In genomic region chr3R:30240245-30240644, dm6 we compare ENCODE assay signal across 2 fruit fly cellular contexts.
TF ChIP-seq lines count a peak whose summit lies in the region.

No protein-coding gene starts in this region.

- TF ChIP-seq CTCF in whole organism, embryonic (GFP tag; optimal IDR thresholded peaks at IDR 0.05; lab: Kevin White, UChicago): no peak

TF ChIP-seq in whole organism, embryonic, 481 proteins besides CTCF, POLR2A, EP300 and RAD21:
- TF ChIP-seq br (optimal IDR thresholded peaks at IDR 0.05; lab: Kevin White, UChicago) (no peak), NK7.1 (GFP tag; optimal IDR thresholded peaks at IDR 0.05; lab: Kevin White, UChicago) (no peak), CG17802 (tag; optimal IDR thresholded peaks at IDR 0.05; lab: Kevin White, UChicago) (no peak), HLH54F (GFP tag; optimal IDR thresholded peaks at IDR 0.05; lab: Kevin White, UChicago) (no peak), z (GFP tag; IDR thresholded peaks at IDR 0.05; lab: Robert Waterston, UW) (peak; percentile 44; the same call in 1 of the 3 replicates), vvl (GFP tag; IDR thresholded peaks at IDR 0.05; lab: Robert Waterston, UW) (peak; percentile 72), kni (GFP tag; optimal IDR thresholded peaks at IDR 0.05; lab: Kevin White, UChicago) (peak; percentile 8), dati (GFP tag; IDR thresholded peaks at IDR 0.05; lab: Robert Waterston, UW) (no peak), nerfin-2 (GFP tag; IDR thresholded peaks at IDR 0.05; lab: Robert Waterston, UW; ENCODE audit: partially characterized antibody) (0 out of 2 replicates have a peak, but pooled peaks have one; percentile 31), abd-A (tag; optimal IDR thresholded peaks at IDR 0.05; lab: Kevin White, UChicago) (peak; percentile 14), Adf1 (GFP tag; IDR thresholded peaks at IDR 0.05; lab: Robert Waterston, UW) (no peak), klu (GFP tag; IDR thresholded peaks at IDR 0.05; lab: Robert Waterston, UW) (no peak), cg (GFP tag; optimal IDR thresholded peaks at IDR 0.05; lab: Kevin White, UChicago) (no peak), Blimp-1 (GFP tag; optimal IDR thresholded peaks at IDR 0.05; lab: Kevin White, UChicago) (peak; percentile 74), CG2202 (tag; optimal IDR thresholded peaks at IDR 0.05; lab: Kevin White, UChicago) (no peak), CG18599 (GFP tag; optimal IDR thresholded peaks at IDR 0.05; lab: Kevin White, UChicago) (no peak), run (tag; optimal IDR thresholded peaks at IDR 0.05; lab: Kevin White, UChicago) (no peak), CG11723 (GFP tag; optimal IDR thresholded peaks at IDR 0.05; lab: Kevin White, UChicago) (no peak)

TF ChIP-seq in whole organism, prepupa, 60 proteins besides CTCF, POLR2A, EP300 and RAD21:
- TF ChIP-seq svp (GFP tag; lab: Kevin White, UChicago): no peak
- TF ChIP-seq Blimp-1 (GFP tag; optimal IDR thresholded peaks at IDR 0.05; lab: Kevin White, UChicago): peak; percentile 69
TF ChIP-seq in whole organism, prepupa: peak in this region for 1.

Comparison
In these comparisons a context has a peak if more than half of its experiments do, and no peak if none do; other contexts are left out.
1. Of the 7 proteins assayed by ChIP-seq in both whole organism, embryonic and whole organism, prepupa: peak only in whole organism, embryonic: none; only in whole organism, prepupa: none; in both: Blimp-1; in neither: 6.